Fruit fly (Drosophila melanogaster) whole organism, embryonic: ENCODE measurements around the gene aop.

Source experiments
- ATbp ChIP-seq: fragments of 200-800 bp; sonication (Bioruptor generic); optimal IDR thresholded peaks from 2 replicates; lab custom pipeline; 2017; ENCODE audit warnings: missing biosample characterization, mild to moderate bottlenecking, missing genetic modification characterization, missing genetic modification reagents
- Abd-B ChIP-seq: fragments of 200-800 bp; sonication (Bioruptor generic); optimal IDR thresholded peaks from 2 replicates; lab custom pipeline; 2018; ENCODE audit warnings: missing biosample characterization, mild to moderate bottlenecking, missing genetic modification characterization, moderate library complexity
- CG11723 ChIP-seq: fragments of 200-800 bp; sonication (Bioruptor generic); optimal IDR thresholded peaks from 2 replicates; lab custom pipeline; 2017; ENCODE audit warnings: missing biosample characterization, mild to moderate bottlenecking, missing genetic modification characterization
- CG13123 ChIP-seq: fragments of 200-800 bp; sonication (Bioruptor generic); optimal IDR thresholded peaks from 2 replicates; lab custom pipeline; 2016; ENCODE audit warnings: missing biosample characterization, missing genetic modification characterization
- CG13894 ChIP-seq: fragments of 200-800 bp; sonication (Bioruptor generic); optimal IDR thresholded peaks from 3 replicates; lab custom pipeline; 2018; ENCODE audit warnings: missing biosample characterization, mild to moderate bottlenecking, missing genetic modification characterization, moderate library complexity
- CG15479 ChIP-seq: fragments of 200-800 bp; sonication (Bioruptor generic); optimal IDR thresholded peaks from 3 replicates; lab custom pipeline; 2019; ENCODE audit warnings: missing biosample characterization, mild to moderate bottlenecking, missing genetic modification characterization, moderate library complexity
- CG15601 ChIP-seq: fragments of 200-800 bp; sonication (Bioruptor generic); optimal IDR thresholded peaks from 3 replicates; lab custom pipeline; 2019; ENCODE audit warnings: missing biosample characterization, mild to moderate bottlenecking, missing genetic modification characterization, moderate library complexity
- CG18262 ChIP-seq: fragments of 200-800 bp; optimal IDR thresholded peaks from 3 replicates; lab custom pipeline; 2019; ENCODE audit warnings: missing biosample characterization, mild to moderate bottlenecking, missing genetic modification characterization, moderate library complexity
- CG30020 ChIP-seq: fragments of 200-800 bp; optimal IDR thresholded peaks from 2 replicates; lab custom pipeline; 2019; ENCODE audit warnings: missing biosample characterization, mild to moderate bottlenecking, missing genetic modification characterization, moderate library complexity
- CG30431 ChIP-seq: fragments of 200-800 bp; sonication (Bioruptor generic); optimal IDR thresholded peaks from 2 replicates; lab custom pipeline; 2017; ENCODE audit warnings: missing biosample characterization, missing genetic modification characterization
- CG31365 ChIP-seq: fragments of 200-800 bp; sonication (Bioruptor generic); optimal IDR thresholded peaks from 2 replicates; lab custom pipeline; 2018; ENCODE audit warnings: missing biosample characterization, mild to moderate bottlenecking, missing genetic modification characterization
- CG3281 ChIP-seq: fragments of 200-800 bp; sonication (Bioruptor generic); optimal IDR thresholded peaks from 3 replicates; lab custom pipeline; 2017; ENCODE audit warnings: missing biosample characterization, mild to moderate bottlenecking, missing genetic modification characterization
- CG3847 ChIP-seq: fragments of 200-800 bp; sonication (Bioruptor generic); IDR thresholded peaks from 2 replicates; pipeline ENCODE4 v1.3.6; 2022; ENCODE audit warnings: missing biosample characterization, missing genetic modification characterization
- CG4404 ChIP-seq: fragments of 200-800 bp; sonication (Bioruptor generic); IDR thresholded peaks from 2 replicates; pipeline ENCODE4 v1.3.6; 2022; ENCODE audit warnings: missing biosample characterization, missing genetic modification characterization
- CG5180 ChIP-seq: fragments of 200-800 bp; sonication (Bioruptor generic); optimal IDR thresholded peaks from 3 replicates; lab custom pipeline; 2017; ENCODE audit warnings: missing biosample characterization, missing genetic modification characterization, mild to moderate bottlenecking, moderate library complexity, missing genetic modification reagents
- CG6765 ChIP-seq: fragments of 200-800 bp; sonication (Bioruptor generic); optimal IDR thresholded peaks from 3 replicates; lab custom pipeline; 2017; ENCODE audit warnings: missing biosample characterization, mild to moderate bottlenecking, missing genetic modification characterization
- CG8388 ChIP-seq: fragments of 200-800 bp; sonication (Bioruptor generic); optimal IDR thresholded peaks from 2 replicates; lab custom pipeline; 2019; ENCODE audit warnings: missing biosample characterization, mild to moderate bottlenecking, missing genetic modification characterization, moderate library complexity
- Doc2 ChIP-seq: fragments of 200-800 bp; sonication (Bioruptor generic); IDR thresholded peaks from 2 replicates; pipeline ENCODE4 v1.3.6; 2022; ENCODE audit warnings: missing biosample characterization, missing genetic modification characterization
- Fer2 ChIP-seq: fragments of 200-800 bp; sonication (Bioruptor generic); optimal IDR thresholded peaks from 2 replicates; lab custom pipeline; 2018; ENCODE audit warnings: missing biosample characterization, mild to moderate bottlenecking, missing genetic modification characterization, moderate library complexity
- Gsc ChIP-seq: fragments of 200-800 bp; sonication (Bioruptor generic); IDR thresholded peaks from 2 replicates; pipeline ENCODE4 v1.3.6; 2022; ENCODE audit warnings: missing biosample characterization, missing genetic modification characterization
- HmgD ChIP-seq: fragments of 200-800 bp; sonication (Bioruptor generic); optimal IDR thresholded peaks from 3 replicates; lab custom pipeline; 2016; ENCODE audit warnings: missing biosample characterization, missing genetic modification characterization
- Hr3 ChIP-seq: fragments of 200-800 bp; sonication (Bioruptor generic); optimal IDR thresholded peaks from 3 replicates; lab custom pipeline; 2016; ENCODE audit warnings: missing biosample characterization, missing genetic modification characterization
- NFAT ChIP-seq: fragments of 200-800 bp; sonication (Bioruptor generic); IDR thresholded peaks from 2 replicates; pipeline ENCODE4 v1.3.6; 2022; ENCODE audit warnings: missing biosample characterization, missing genetic modification characterization
- Optix ChIP-seq: fragments of 200-800 bp; sonication (Bioruptor generic); IDR thresholded peaks from 3 replicates; pipeline ENCODE4 v1.3.6; 2022; ENCODE audit warnings: missing biosample characterization, missing genetic modification characterization
- Sry-δ ChIP-seq: fragments of 200-800 bp; sonication (Bioruptor generic); optimal IDR thresholded peaks from 2 replicates; lab custom pipeline; 2016; ENCODE audit warnings: missing biosample characterization, missing genetic modification characterization
- Xrp1 ChIP-seq: fragments of 200-800 bp; sonication (Bioruptor generic); IDR thresholded peaks from 2 replicates; pipeline ENCODE4 v1.3.6; 2022; ENCODE audit warnings: missing biosample characterization, missing genetic modification characterization
- al ChIP-seq: fragments of 200-800 bp; sonication (Bioruptor generic); IDR thresholded peaks from 2 replicates; pipeline ENCODE4 v1.3.6; 2022; ENCODE audit warnings: missing biosample characterization, missing genetic modification characterization
- ase ChIP-seq: fragments of 200-800 bp; sonication (Bioruptor generic); IDR thresholded peaks from 3 replicates; pipeline ENCODE4 v1.3.6; 2022; ENCODE audit warnings: missing biosample characterization, missing genetic modification characterization
- bab2 ChIP-seq: fragments of 200-800 bp; sonication (Bioruptor generic); optimal IDR thresholded peaks from 2 replicates; lab custom pipeline; 2016; ENCODE audit warnings: missing biosample characterization, missing genetic modification characterization
- bowl ChIP-seq: fragments of 200-800 bp; sonication (Bioruptor generic); IDR thresholded peaks from 2 replicates; pipeline ENCODE4 v1.3.6; 2022; ENCODE audit warnings: missing biosample characterization, missing genetic modification characterization
- chn ChIP-seq: fragments of 200-800 bp; sonication (Bioruptor generic); optimal IDR thresholded peaks from 2 replicates; lab custom pipeline; 2016; ENCODE audit warnings: missing biosample characterization, missing genetic modification characterization
- dati ChIP-seq: fragments of 200-800 bp; sonication (Bioruptor generic); IDR thresholded peaks from 2 replicates; pipeline ENCODE4 v1.3.6; 2022; ENCODE audit warnings: missing biosample characterization, missing genetic modification characterization
- dmrt11E ChIP-seq: fragments of 200-800 bp; sonication (Bioruptor generic); optimal IDR thresholded peaks from 3 replicates; lab custom pipeline; 2018; ENCODE audit warnings: missing biosample characterization, mild to moderate bottlenecking, missing genetic modification characterization, moderate library complexity
- dmrt99B ChIP-seq: fragments of 200-800 bp; sonication (Bioruptor generic); optimal IDR thresholded peaks from 2 replicates; lab custom pipeline; 2018; ENCODE audit warnings: missing biosample characterization, mild to moderate bottlenecking, missing genetic modification characterization, moderate library complexity
- gsb-n ChIP-seq: fragments of 200-800 bp; sonication (Bioruptor generic); optimal IDR thresholded peaks from 3 replicates; lab custom pipeline; 2018; ENCODE audit warnings: missing biosample characterization, mild to moderate bottlenecking, missing genetic modification characterization
- gt ChIP-seq: fragments of 200-800 bp; sonication (Bioruptor generic); IDR thresholded peaks from 2 replicates; pipeline ENCODE4 v1.3.6; 2022; ENCODE audit warnings: missing biosample characterization, missing genetic modification characterization
- h ChIP-seq: fragments of >200 bp; optimal IDR thresholded peaks from 2 replicates; lab custom pipeline; 2017
- ken ChIP-seq: fragments of 200-800 bp; sonication (Bioruptor generic); IDR thresholded peaks from 3 replicates; pipeline ENCODE4 v1.3.6; 2022; ENCODE audit warnings: missing biosample characterization, missing genetic modification characterization
- lola ChIP-seq, 3 experiments: fragments of >200 bp in 2 of 3; fragments of 200-800 bp in 1 of 3; sonication (Bioruptor generic) in 1 of 3; optimal IDR thresholded peaks; 2 replicates each; lab custom pipeline; 2017 to 2019; ENCODE audit warnings: missing biosample characterization in 3 of 3, missing genetic modification characterization in 3 of 3, mild to moderate bottlenecking in 1 of 3, moderate library complexity in 1 of 3
- luna ChIP-seq: fragments of 200-800 bp; sonication (Bioruptor generic); optimal IDR thresholded peaks from 2 replicates; lab custom pipeline; 2016; ENCODE audit warnings: missing biosample characterization, missing genetic modification characterization
- nerfin-2 ChIP-seq: fragments of 200-800 bp; sonication (Bioruptor generic); IDR thresholded peaks from 2 replicates; pipeline ENCODE4 v1.3.6; 2022; ENCODE audit warnings: missing biosample characterization, missing genetic modification characterization; ENCODE audit not compliant: partially characterized antibody
- org-1 ChIP-seq: fragments of 200-800 bp; sonication (Bioruptor generic); optimal IDR thresholded peaks from 2 replicates; lab custom pipeline; 2017; ENCODE audit warnings: missing biosample characterization, missing genetic modification characterization
- pita ChIP-seq: fragments of 200-800 bp; sonication (Bioruptor generic); optimal IDR thresholded peaks from 2 replicates; lab custom pipeline; 2017; ENCODE audit warnings: missing biosample characterization, mild to moderate bottlenecking, missing genetic modification characterization
- pnt ChIP-seq: fragments of 200-800 bp; sonication (Bioruptor generic); optimal IDR thresholded peaks from 3 replicates; lab custom pipeline; 2016; ENCODE audit warnings: missing biosample characterization, missing genetic modification characterization
- ro ChIP-seq: fragments of 200-800 bp; sonication (Bioruptor generic); IDR thresholded peaks from 2 replicates; pipeline ENCODE4 v1.3.6; 2022; ENCODE audit warnings: missing biosample characterization, missing genetic modification characterization
- sd ChIP-seq: fragments of 200-800 bp; sonication (Bioruptor generic); optimal IDR thresholded peaks from 3 replicates; lab custom pipeline; 2018; ENCODE audit warnings: missing biosample characterization, mild to moderate bottlenecking, missing genetic modification characterization, moderate library complexity
- seq ChIP-seq: fragments of 200-800 bp; sonication (Bioruptor generic); IDR thresholded peaks from 2 replicates; pipeline ENCODE4 v1.3.6; 2022; ENCODE audit warnings: missing biosample characterization, missing genetic modification characterization
- sqz ChIP-seq: fragments of 200-800 bp; sonication (Bioruptor generic); optimal IDR thresholded peaks from 3 replicates; lab custom pipeline; 2018; ENCODE audit warnings: missing biosample characterization, mild to moderate bottlenecking, missing genetic modification characterization
- ssp ChIP-seq: fragments of 200-800 bp; sonication (Bioruptor generic); IDR thresholded peaks from 2 replicates; pipeline ENCODE4 v1.3.6; 2022; ENCODE audit warnings: missing biosample characterization, missing genetic modification characterization
- ttk ChIP-seq: fragments of 200-800 bp; sonication (Bioruptor generic); IDR thresholded peaks from 2 replicates; pipeline ENCODE4 v2.1.2; 2022; ENCODE audit warnings: missing biosample characterization, missing genetic modification characterization

The aop gene

DNA sequence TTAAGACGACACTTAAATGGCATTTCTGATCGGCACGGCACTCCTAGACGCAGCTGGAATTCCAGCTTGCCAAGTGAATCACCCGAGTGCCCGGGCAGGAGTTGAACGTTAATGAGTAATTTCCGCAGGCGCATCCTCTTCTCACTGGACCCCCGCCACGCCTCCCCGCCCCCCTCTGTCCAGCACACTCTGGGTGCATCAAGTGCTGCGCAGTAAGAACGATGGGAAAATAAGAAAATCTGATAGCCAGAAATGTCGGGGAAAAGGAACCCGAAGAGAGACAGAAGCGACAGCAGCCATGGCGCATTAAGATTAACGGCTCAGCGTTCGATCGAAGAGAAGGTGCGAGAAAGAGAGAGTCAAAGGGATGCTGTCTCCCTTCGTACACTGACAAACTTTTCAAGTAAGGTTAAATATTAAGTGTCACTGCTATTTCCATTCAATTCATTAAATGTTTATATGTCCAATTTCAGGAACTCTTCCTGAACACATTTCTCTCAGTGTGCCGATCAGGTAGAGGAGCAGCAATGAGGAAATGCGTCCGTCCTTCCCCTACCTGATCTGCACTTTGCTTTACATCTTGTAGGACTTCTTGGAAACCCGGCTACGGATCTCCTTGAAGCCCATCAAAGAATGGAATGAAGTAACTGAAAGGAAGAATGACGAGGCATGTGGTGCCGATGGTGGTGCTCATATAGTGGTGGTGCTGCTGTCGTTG is 13.9 kb downstream of the aop start (continued):
- peak; percentile 19; the same call in 1 of the 3 replicates for TF ChIP-seq ase
- peak; percentile 21 for TF ChIP-seq Sry-δ (GFP tag; lab: Kevin White, UChicago)
- TF ChIP-seq CG13123 (GFP tag; lab: Kevin White, UChicago): peak; percentile 34
- TF ChIP-seq bab2: peak; percentile 71
- peak in 1 of 3 experiments; percentile 90 for TF ChIP-seq lola (GFP tag; optimal IDR thresholded peaks at IDR 0.05; lab: Kevin White, UChicago)
- no peak for TF ChIP-seq CG5180 (GFP tag; lab: Kevin White, UChicago)
- TF ChIP-seq dmrt11E (tag; lab: Kevin White, UChicago): peak; percentile 93
- no peak for TF ChIP-seq h (lab: Kevin White, UChicago)
- TF ChIP-seq CG11723 (GFP tag; lab: Kevin White, UChicago): peak; percentile 41
- no peak for TF ChIP-seq CG31365 (tag; lab: Kevin White, UChicago)
- peak; percentile 58 for TF ChIP-seq org-1
- peak; percentile 56 for TF ChIP-seq gt (GFP tag; lab: Robert Waterston, UW)
- peak; percentile 65 for TF ChIP-seq pnt (GFP tag; lab: Kevin White, UChicago)
- TF ChIP-seq Gsc (GFP tag; lab: Robert Waterston, UW): no peak
- TF ChIP-seq al (GFP tag; lab: Robert Waterston, UW): no peak
- no peak for TF ChIP-seq seq (GFP tag; lab: Robert Waterston, UW)
- no peak for TF ChIP-seq NFAT
- peak; percentile 18 for TF ChIP-seq ATbp (GFP tag; lab: Kevin White, UChicago)
- TF ChIP-seq ken: peak; percentile 68; the same call in 2 of the 3 replicates
- peak; percentile 70 for TF ChIP-seq gsb-n (tag; lab: Kevin White, UChicago)
- peak; percentile 51 for TF ChIP-seq sqz
- TF ChIP-seq Hr3 (GFP tag; lab: Kevin White, UChicago): peak; percentile 37
- 0 out of 2 replicates have a peak, but pooled peaks have one; percentile 15 for TF ChIP-seq ssp (GFP tag; lab: Robert Waterston, UW)
- peak; percentile 11; the same call in 1 of the 2 replicates for TF ChIP-seq CG3847 (GFP tag; lab: Robert Waterston, UW)
- no peak for TF ChIP-seq CG3281 (GFP tag; lab: Kevin White, UChicago)
- peak; percentile 27 for TF ChIP-seq Abd-B (GFP tag; lab: Kevin White, UChicago)
- peak; percentile 21 for TF ChIP-seq CG30020
- TF ChIP-seq Xrp1 (GFP tag; lab: Robert Waterston, UW): peak; percentile 93
- no peak for TF ChIP-seq sd (tag; lab: Kevin White, UChicago)
- TF ChIP-seq CG15601: peak; percentile 72
- no peak for TF ChIP-seq Doc2 (GFP tag; lab: Robert Waterston, UW)
- no peak for TF ChIP-seq pita (GFP tag; lab: Kevin White, UChicago)
- no peak for TF ChIP-seq dmrt99B (tag; lab: Kevin White, UChicago)
- no peak for TF ChIP-seq ro (GFP tag; lab: Robert Waterston, UW)
- peak; percentile 11 for TF ChIP-seq HmgD
- peak; percentile 88 for TF ChIP-seq CG18262 (tag; lab: Kevin White, UChicago)
- peak; percentile 68 for TF ChIP-seq CG8388
- TF ChIP-seq Fer2 (tag; lab: Kevin White, UChicago): no peak
- TF ChIP-seq nerfin-2 (GFP tag; lab: Robert Waterston, UW): no peak
- peak; percentile 66 for TF ChIP-seq CG30431
- TF ChIP-seq CG15479 (GFP tag; lab: Kevin White, UChicago): peak; percentile 100
- no peak for TF ChIP-seq ttk (GFP tag; lab: Robert Waterston, UW)
- no peak for TF ChIP-seq CG13894
- no peak for TF ChIP-seq luna (GFP tag; lab: Kevin White, UChicago)
- no peak for TF ChIP-seq CG6765 (GFP tag; lab: Kevin White, UChicago)
- TF ChIP-seq Optix (GFP tag; lab: Robert Waterston, UW): peak; percentile 77
- TF ChIP-seq dati (GFP tag; lab: Robert Waterston, UW): 0 out of 2 replicates have a peak, but pooled peaks have one; percentile 44
- TF ChIP-seq chn (GFP tag; lab: Kevin White, UChicago): peak; percentile 68
- no peak for TF ChIP-seq bowl
- TF ChIP-seq CG4404 (GFP tag; lab: Robert Waterston, UW): peak; percentile 93
